Worm (Caenorhabditis elegans) whole organism, mixed stage, embryonic: Measurements from ENCODE around the gene R148.5.

Experiments used
- bed-3 ChIP-seq: fragments of 200-800 bp; sonication (Bioruptor generic); optimal IDR thresholded peaks from 3 replicates; lab custom pipeline; 2018; ENCODE audit warnings: mild to moderate bottlenecking, missing genetic modification characterization, moderate library complexity, missing compliant biosample characterization
- ces-1 ChIP-seq: fragments of 150-350 bp; optimal IDR thresholded peaks from 2 replicates; lab custom pipeline; 2014; ENCODE audit warnings: missing biosample characterization, missing genetic modification reagents, missing genetic modification characterization
- elt-1 ChIP-seq: sonication (generic microtip); optimal IDR thresholded peaks from 2 replicates; lab custom pipeline; 2017; ENCODE audit warnings: missing genetic modification characterization, mild to moderate bottlenecking, missing compliant biosample characterization, antibody characterized with exemption, moderate library complexity, borderline replicate concordance; ENCODE audit not compliant: insufficient read depth
- elt-3 ChIP-seq: fragments of 150-350 bp; optimal IDR thresholded peaks from 2 replicates; lab custom pipeline; 2014; ENCODE audit warnings: missing biosample characterization, missing genetic modification characterization
- lsy-2 ChIP-seq: fragments of 150-350 bp; optimal IDR thresholded peaks from 2 replicates; lab custom pipeline; 2014; ENCODE audit warnings: missing biosample characterization, missing genetic modification characterization
- mab-5 ChIP-seq: fragments of 150-350 bp; optimal IDR thresholded peaks from 2 replicates; lab custom pipeline; 2014; ENCODE audit warnings: missing biosample characterization, missing genetic modification characterization
- nhr-12 ChIP-seq: fragments of 150-350 bp; optimal IDR thresholded peaks from 2 replicates; lab custom pipeline; 2014; ENCODE audit warnings: missing biosample characterization, missing genetic modification characterization
- nhr-237 ChIP-seq: fragments of 150-350 bp; optimal IDR thresholded peaks from 2 replicates; lab custom pipeline; 2014; ENCODE audit warnings: missing biosample characterization, missing genetic modification characterization
- pha-4 ChIP-seq: fragments of 150-350 bp; optimal IDR thresholded peaks from 2 replicates; lab custom pipeline; 2018; ENCODE audit warnings: missing biosample characterization, missing genetic modification reagents, missing genetic modification characterization
- unc-62 ChIP-seq: fragments of 150-350 bp; optimal IDR thresholded peaks from 2 replicates; lab custom pipeline; 2014; ENCODE audit warnings: missing biosample characterization, missing genetic modification reagents, missing genetic modification characterization

- no peak for TF ChIP-seq nhr-237 (tag; lab: Kevin White, UChicago)
- no peak for TF ChIP-seq pha-4 (tag; lab: Kevin White, UChicago)
- no peak for TF ChIP-seq elt-3 (tag; lab: Kevin White, UChicago)
- no peak for TF ChIP-seq unc-62 (GFP tag; lab: Kevin White, UChicago)
- no peak for TF ChIP-seq elt-1 (tag; lab: Kevin White, UChicago)
- no peak for TF ChIP-seq bed-3
- TF ChIP-seq ces-1 (GFP tag; lab: Kevin White, UChicago) = peak; percentile 61
- no peak for TF ChIP-seq nhr-12 (tag; lab: Kevin White, UChicago)
- TF ChIP-seq mab-5 = no peak
- no peak for TF ChIP-seq lsy-2 (tag; lab: Kevin White, UChicago)
Observed at ce11 chrIII:3139144-3139543, 26.3 kb upstream of the R148.5 start, which contains the start of gene mec-12.
